Fruit fly (Drosophila melanogaster) whole organism, embryonic: ENCODE results near the gene Cpr97Ea.

Experiments
- BEAF-32 ChIP-seq: fragments of 200-800 bp; sonication (Bioruptor generic); optimal IDR thresholded peaks from 3 replicates; lab custom pipeline; 2017; ENCODE audit warnings: missing biosample characterization, missing genetic modification characterization, mild to moderate bottlenecking, moderate library complexity, missing genetic modification reagents
- CG10321 ChIP-seq: fragments of 200-800 bp; sonication (Bioruptor generic); IDR thresholded peaks from 2 replicates; pipeline ENCODE4 v1.3.6; 2022; ENCODE audit warnings: missing biosample characterization, missing genetic modification characterization
- CG12155 ChIP-seq: fragments of 200-800 bp; sonication (Bioruptor generic); optimal IDR thresholded peaks from 3 replicates; lab custom pipeline; 2016; ENCODE audit warnings: missing biosample characterization, missing genetic modification characterization
- CG12659 ChIP-seq: fragments of 200-800 bp; sonication (Bioruptor generic); optimal IDR thresholded peaks from 3 replicates; lab custom pipeline; 2017; ENCODE audit warnings: mild to moderate bottlenecking, missing biosample characterization, missing genetic modification reagents, missing genetic modification characterization
- CG12744 ChIP-seq: fragments of 200-800 bp; sonication (Bioruptor generic); optimal IDR thresholded peaks from 2 replicates; lab custom pipeline; 2016; ENCODE audit warnings: missing biosample characterization, missing genetic modification characterization
- CG12769 ChIP-seq: fragments of 200-800 bp; sonication (Bioruptor generic); optimal IDR thresholded peaks from 2 replicates; lab custom pipeline; 2019; ENCODE audit warnings: missing biosample characterization, mild to moderate bottlenecking, missing genetic modification characterization, moderate library complexity
- CG14667 ChIP-seq: fragments of 200-800 bp; sonication (Bioruptor generic); IDR thresholded peaks from 2 replicates; pipeline ENCODE4 v1.3.6; 2022; ENCODE audit warnings: missing biosample characterization, missing genetic modification characterization
- CG15514 ChIP-seq: fragments of 200-800 bp; sonication (Bioruptor generic); optimal IDR thresholded peaks from 3 replicates; lab custom pipeline; 2017; ENCODE audit warnings: missing biosample characterization, missing genetic modification characterization, mild to moderate bottlenecking, moderate library complexity, missing genetic modification reagents
- CG17186 ChIP-seq: fragments of 200-800 bp; sonication (Bioruptor generic); optimal IDR thresholded peaks from 3 replicates; lab custom pipeline; 2017; ENCODE audit warnings: missing biosample characterization, missing genetic modification reagents, missing genetic modification characterization
- CG17359 ChIP-seq: fragments of 200-800 bp; sonication (Bioruptor generic); optimal IDR thresholded peaks from 3 replicates; lab custom pipeline; 2018; ENCODE audit warnings: missing biosample characterization, mild to moderate bottlenecking, missing genetic modification characterization, moderate library complexity
- CG17361 ChIP-seq: fragments of 200-800 bp; sonication (Bioruptor generic); IDR thresholded peaks from 3 replicates; pipeline ENCODE4 v1.3.6; 2022; ENCODE audit warnings: missing biosample characterization, missing genetic modification characterization
- CG2120 ChIP-seq: fragments of 200-800 bp; sonication (Bioruptor generic); optimal IDR thresholded peaks from 3 replicates; lab custom pipeline; 2016; ENCODE audit warnings: missing biosample characterization, missing genetic modification characterization
- CG30431 ChIP-seq: fragments of 200-800 bp; sonication (Bioruptor generic); optimal IDR thresholded peaks from 2 replicates; lab custom pipeline; 2017; ENCODE audit warnings: missing biosample characterization, missing genetic modification characterization
- CG3407 ChIP-seq: fragments of 200-800 bp; sonication (Bioruptor generic); optimal IDR thresholded peaks from 2 replicates; lab custom pipeline; 2018; ENCODE audit warnings: missing biosample characterization, mild to moderate bottlenecking, missing genetic modification characterization
- CG4328 ChIP-seq: fragments of 200-800 bp; sonication (Bioruptor generic); optimal IDR thresholded peaks from 3 replicates; lab custom pipeline; 2017; ENCODE audit warnings: missing biosample characterization, missing genetic modification reagents, missing genetic modification characterization
- CG4707 ChIP-seq: fragments of 200-800 bp; sonication (Bioruptor generic); optimal IDR thresholded peaks from 2 replicates; lab custom pipeline; 2018; ENCODE audit warnings: missing biosample characterization, mild to moderate bottlenecking, missing genetic modification characterization, moderate library complexity
- CG5953 ChIP-seq: fragments of 200-800 bp; sonication (Bioruptor generic); IDR thresholded peaks from 2 replicates; pipeline ENCODE4 v1.3.6; 2022; ENCODE audit warnings: missing biosample characterization, missing genetic modification characterization
- CG8388 ChIP-seq: fragments of 200-800 bp; sonication (Bioruptor generic); optimal IDR thresholded peaks from 2 replicates; lab custom pipeline; 2019; ENCODE audit warnings: missing biosample characterization, mild to moderate bottlenecking, missing genetic modification characterization, moderate library complexity
- CrebB ChIP-seq: fragments of 200-800 bp; sonication (Bioruptor generic); optimal IDR thresholded peaks from 3 replicates; lab custom pipeline; 2018; ENCODE audit warnings: missing biosample characterization, mild to moderate bottlenecking, missing genetic modification characterization
- Doc3 ChIP-seq: fragments of 200-800 bp; sonication (Bioruptor generic); IDR thresholded peaks from 3 replicates; pipeline ENCODE4 v1.3.6; 2022; ENCODE audit warnings: missing biosample characterization, missing genetic modification characterization; ENCODE audit not compliant: partially characterized antibody
- Dp ChIP-seq: fragments of 200-800 bp; sonication (Bioruptor generic); optimal IDR thresholded peaks from 2 replicates; lab custom pipeline; 2018; ENCODE audit warnings: missing biosample characterization, mild to moderate bottlenecking, missing genetic modification characterization, moderate library complexity
- Dref ChIP-seq: fragments of 200-800 bp; sonication (Bioruptor generic); IDR thresholded peaks from 2 replicates; pipeline ENCODE4 v1.3.6; 2022; ENCODE audit warnings: missing biosample characterization, missing genetic modification characterization
- Ets97D ChIP-seq: fragments of 200-800 bp; sonication (Bioruptor generic); optimal IDR thresholded peaks from 3 replicates; lab custom pipeline; 2016; ENCODE audit warnings: missing biosample characterization, missing genetic modification characterization
- H15 ChIP-seq: fragments of 200-800 bp; sonication (Bioruptor generic); IDR thresholded peaks from 3 replicates; pipeline ENCODE4 v1.3.6; 2022; ENCODE audit warnings: missing biosample characterization, missing genetic modification characterization
- HmgZ ChIP-seq: fragments of 200-800 bp; sonication (Bioruptor generic); optimal IDR thresholded peaks from 2 replicates; lab custom pipeline; 2018; ENCODE audit warnings: missing biosample characterization, mild to moderate bottlenecking, missing genetic modification characterization
- Max ChIP-seq: fragments of 200-800 bp; sonication (Bioruptor generic); optimal IDR thresholded peaks from 2 replicates; lab custom pipeline; 2016; ENCODE audit warnings: missing biosample characterization, mild to moderate bottlenecking, missing genetic modification characterization
- PHDP ChIP-seq: fragments of 200-800 bp; sonication (Bioruptor generic); optimal IDR thresholded peaks from 3 replicates; lab custom pipeline; 2018; ENCODE audit warnings: missing biosample characterization, mild to moderate bottlenecking, missing genetic modification characterization, moderate library complexity
- Ravus ChIP-seq: fragments of 200-800 bp; sonication (Bioruptor generic); IDR thresholded peaks from 2 replicates; pipeline ENCODE4 v1.3.6; 2022; ENCODE audit warnings: missing biosample characterization, missing genetic modification characterization
- TFAM ChIP-seq: fragments of 200-800 bp; sonication (Bioruptor generic); optimal IDR thresholded peaks from 2 replicates; lab custom pipeline; 2017; ENCODE audit warnings: missing biosample characterization, missing genetic modification characterization, inconsistent platforms
- Xbp1 ChIP-seq: fragments of 200-800 bp; sonication (Bioruptor generic); optimal IDR thresholded peaks from 3 replicates; lab custom pipeline; 2016; ENCODE audit warnings: missing biosample characterization, mild to moderate bottlenecking, missing genetic modification characterization
- ac ChIP-seq: fragments of 200-800 bp; sonication (Bioruptor generic); optimal IDR thresholded peaks from 3 replicates; lab custom pipeline; 2017; ENCODE audit warnings: missing biosample characterization, mild to moderate bottlenecking, missing genetic modification characterization
- cato ChIP-seq: fragments of 200-800 bp; sonication (Bioruptor generic); optimal IDR thresholded peaks from 2 replicates; lab custom pipeline; 2016; ENCODE audit warnings: missing biosample characterization, missing genetic modification characterization, borderline replicate concordance
- dimm ChIP-seq: fragments of 200-800 bp; sonication (Bioruptor generic); IDR thresholded peaks from 2 replicates; pipeline ENCODE4 v1.3.6; 2022; ENCODE audit warnings: missing biosample characterization, missing genetic modification characterization
- ftz-f1 ChIP-seq: fragments of 200-800 bp; sonication (Bioruptor generic); optimal IDR thresholded peaks from 2 replicates; lab custom pipeline; 2016; ENCODE audit warnings: missing biosample characterization, missing genetic modification characterization
- gsb ChIP-seq: fragments of 200-800 bp; sonication (Bioruptor generic); IDR thresholded peaks from 2 replicates; pipeline ENCODE4 v1.3.6; 2022; ENCODE audit warnings: missing biosample characterization, missing genetic modification characterization
- jumu ChIP-seq: fragments of 200-800 bp; sonication (Bioruptor generic); optimal IDR thresholded peaks from 3 replicates; lab custom pipeline; 2016; ENCODE audit warnings: missing biosample characterization, missing genetic modification characterization
- kni ChIP-seq: fragments of 200-800 bp; sonication (Bioruptor generic); optimal IDR thresholded peaks from 3 replicates; lab custom pipeline; 2017; ENCODE audit warnings: mild to moderate bottlenecking, missing biosample characterization, missing genetic modification reagents, missing genetic modification characterization
- knrl ChIP-seq: fragments of 200-800 bp; sonication (Bioruptor generic); IDR thresholded peaks from 3 replicates; pipeline ENCODE4 v1.3.6; 2022; ENCODE audit warnings: missing biosample characterization, missing genetic modification characterization; ENCODE audit not compliant: partially characterized antibody
- nmo ChIP-seq: fragments of 200-800 bp; sonication (Bioruptor generic); optimal IDR thresholded peaks from 2 replicates; lab custom pipeline; 2018; ENCODE audit warnings: missing biosample characterization, mild to moderate bottlenecking, missing genetic modification characterization, moderate library complexity
- odd ChIP-seq: fragments of 200-800 bp; sonication (Bioruptor generic); optimal IDR thresholded peaks from 2 replicates; lab custom pipeline; 2017; ENCODE audit warnings: missing biosample characterization, mild to moderate bottlenecking, missing genetic modification characterization
- onecut ChIP-seq: fragments of 200-800 bp; sonication (Bioruptor generic); IDR thresholded peaks from 2 replicates; pipeline ENCODE4 v1.3.6; 2022; ENCODE audit warnings: missing biosample characterization, missing genetic modification characterization
- pb ChIP-seq: fragments of 200-800 bp; sonication (Bioruptor generic); optimal IDR thresholded peaks from 3 replicates; lab custom pipeline; 2016; ENCODE audit warnings: missing biosample characterization, missing genetic modification characterization
- pros ChIP-seq: fragments of 200-800 bp; sonication (Bioruptor generic); optimal IDR thresholded peaks from 3 replicates; lab custom pipeline; 2019; ENCODE audit warnings: missing biosample characterization, mild to moderate bottlenecking, missing genetic modification characterization, moderate library complexity
- pzg ChIP-seq: fragments of 200-800 bp; sonication (Bioruptor generic); optimal IDR thresholded peaks from 3 replicates; lab custom pipeline; 2018; ENCODE audit warnings: missing biosample characterization, mild to moderate bottlenecking, missing genetic modification characterization, moderate library complexity
- so ChIP-seq: fragments of 200-800 bp; sonication (Bioruptor generic); IDR thresholded peaks from 3 replicates; pipeline ENCODE4 v1.3.6; 2022; ENCODE audit warnings: missing biosample characterization, missing genetic modification characterization
- z ChIP-seq: fragments of 200-800 bp; sonication (Bioruptor generic); IDR thresholded peaks from 3 replicates; pipeline ENCODE4 v1.3.6; 2022; ENCODE audit warnings: missing biosample characterization, missing genetic modification characterization
- zen2 ChIP-seq: fragments of 200-800 bp; sonication (Bioruptor generic); IDR thresholded peaks from 3 replicates; pipeline ENCODE4 v1.3.6; 2022; ENCODE audit warnings: missing biosample characterization, missing genetic modification characterization; ENCODE audit not compliant: partially characterized antibody
- zfh2 ChIP-seq: fragments of 200-800 bp; sonication (Bioruptor generic); optimal IDR thresholded peaks from 2 replicates; lab custom pipeline; 2016; ENCODE audit warnings: missing biosample characterization, missing genetic modification characterization

Gene Cpr97Ea

dm6 chr3R:27111784-27112602 is 24.4 kb upstream of the Cpr97Ea start, which contains the start of the genes gb and CG5815 (continued):
- TF ChIP-seq zfh2 (GFP tag; lab: Kevin White, UChicago) (peak; percentile 89), Ets97D (GFP tag; lab: Kevin White, UChicago) (peak; percentile 78), ac (GFP tag; lab: Kevin White, UChicago) (peak; percentile 52), H15 (GFP tag; lab: Robert Waterston, UW) (peak; percentile 86), CG17361 (GFP tag; lab: Robert Waterston, UW) (peak; percentile 94), CG4328 (peak; percentile 85), zen2 (GFP tag; lab: Robert Waterston, UW) (peak; percentile 80), gsb (GFP tag; lab: Robert Waterston, UW) (peak; percentile 80), TFAM (GFP tag; lab: Kevin White, UChicago) (peak; percentile 50), dimm (GFP tag; lab: Robert Waterston, UW) (peak; percentile 56), CG12769 (no peak), kni (GFP tag; lab: Kevin White, UChicago) (peak; percentile 98), pb (no peak), CG14667 (GFP tag; lab: Robert Waterston, UW) (peak; percentile 87), CG10321 (GFP tag; lab: Robert Waterston, UW) (peak; percentile 65), pzg (peak; percentile 60), CG12744 (GFP tag; lab: Kevin White, UChicago) (peak; percentile 75), pros (GFP tag; lab: Kevin White, UChicago) (no peak), cato (GFP tag; lab: Kevin White, UChicago) (peak; percentile 81), so (GFP tag; lab: Robert Waterston, UW) (peak; percentile 79; the same call in 2 of the 3 replicates), CG2120 (GFP tag; lab: Kevin White, UChicago) (peak; percentile 96), CrebB (tag; lab: Kevin White, UChicago) (peak; percentile 59), PHDP (tag; lab: Kevin White, UChicago) (peak; percentile 92), CG15514 (GFP tag; lab: Kevin White, UChicago) (peak; percentile 87), odd (GFP tag; lab: Kevin White, UChicago) (peak; percentile 74), ftz-f1 (GFP tag; lab: Kevin White, UChicago) (peak; percentile 78), jumu (peak; percentile 61), CG4707 (peak; percentile 13), CG8388 (peak; percentile 79), CG12155 (GFP tag; lab: Kevin White, UChicago) (peak; percentile 93), Ravus (peak; percentile 68), onecut (GFP tag; lab: Robert Waterston, UW) (peak; percentile 83), knrl (GFP tag; lab: Robert Waterston, UW) (peak; percentile 92), Xbp1 (peak; percentile 94), BEAF-32 (GFP tag; lab: Kevin White, UChicago) (peak; percentile 92), Dp (GFP tag; lab: Kevin White, UChicago) (peak; percentile 37), z (GFP tag; lab: Robert Waterston, UW) (no peak; the same call in 1 of the 3 replicates), CG12659 (GFP tag; lab: Kevin White, UChicago) (peak; percentile 96), Dref (GFP tag; lab: Robert Waterston, UW) (peak; percentile 85), CG5953 (peak; percentile 80), nmo (peak; percentile 94), CG30431 (GFP tag; lab: Kevin White, UChicago) (peak; percentile 89), CG3407 (GFP tag; lab: Kevin White, UChicago) (peak; percentile 63), CG17186 (peak; percentile 65), Doc3 (GFP tag; lab: Robert Waterston, UW) (peak; percentile 98), Max (peak; percentile 96), CG17359 (peak; percentile 88), HmgZ (peak; percentile 91)
